Worm (Caenorhabditis elegans) whole organism, L4/young adult: ENCODE results near the gene C08E8.9.

Source experiments
- W03F9.2 ChIP-seq: fragments of 150-350 bp; optimal IDR thresholded peaks from 2 replicates; lab custom pipeline; 2014; ENCODE audit warnings: missing biosample characterization, missing genetic modification characterization
- dao-5 ChIP-seq: sonication (generic microtip); optimal IDR thresholded peaks from 2 replicates; lab custom pipeline; 2016; ENCODE audit warnings: missing genotype, missing genetic modification characterization, moderate library complexity, missing compliant biosample characterization
- him-1 ChIP-seq: sonication (generic microtip); optimal IDR thresholded peaks from 2 replicates; lab custom pipeline; 2016; ENCODE audit warnings: missing genotype, missing genetic modification reagents, missing genetic modification characterization, missing compliant biosample characterization

ce11 chrV:18397814-18398213 lies 33.2 kb downstream of the C08E8.9 start, which contains the start of gene Y51A2B.16:
- TF ChIP-seq dao-5 (tag; lab: Kevin White, UChicago) (no peak), W03F9.2 (tag; lab: Kevin White, UChicago) (no peak), him-1 (tag; lab: Kevin White, UChicago) (no peak)
